Fruit fly (Drosophila melanogaster) whole organism, prepupa: ENCODE results near the gene defl.

Source experiments
- Blimp-1 ChIP-seq: fragments of 200-800 bp; sonication (Bioruptor generic); optimal IDR thresholded peaks from 3 replicates; lab custom pipeline; 2017; ENCODE audit warnings: missing biosample characterization, missing genetic modification characterization, mild to moderate bottlenecking, moderate library complexity, missing genetic modification reagents
- CG10631 ChIP-seq: fragments of 200-800 bp; sonication (Bioruptor generic); optimal IDR thresholded peaks from 2 replicates; lab custom pipeline; 2016; ENCODE audit warnings: missing biosample characterization, missing genetic modification characterization
- CG10669 ChIP-seq: fragments of 200-800 bp; sonication (Bioruptor generic); optimal IDR thresholded peaks from 3 replicates; lab custom pipeline; 2018; ENCODE audit warnings: missing biosample characterization, mild to moderate bottlenecking, missing genetic modification characterization, moderate library complexity
- CG11762 ChIP-seq: fragments of 200-800 bp; sonication (Bioruptor generic); optimal IDR thresholded peaks from 3 replicates; lab custom pipeline; 2016; ENCODE audit warnings: missing biosample characterization, missing genetic modification characterization; ENCODE audit not compliant: insufficient read depth
- CG11902 ChIP-seq: fragments of 200-800 bp; sonication (Bioruptor generic); optimal IDR thresholded peaks from 3 replicates; lab custom pipeline; 2016; ENCODE audit warnings: missing biosample characterization, missing genetic modification characterization
- CG15336 ChIP-seq: fragments of 200-800 bp; sonication (Bioruptor generic); IDR thresholded peaks from 2 replicates; pipeline ENCODE4 v1.3.6; 2022; ENCODE audit warnings: missing biosample characterization, missing genetic modification characterization
- CG16779 ChIP-seq: fragments of 200-800 bp; sonication (Bioruptor generic); optimal IDR thresholded peaks from 3 replicates; lab custom pipeline; 2017; ENCODE audit warnings: missing biosample characterization, mild to moderate bottlenecking, missing genetic modification characterization
- CG3032 ChIP-seq: fragments of 200-800 bp; optimal IDR thresholded peaks from 2 replicates; lab custom pipeline; 2019; ENCODE audit warnings: missing biosample characterization, mild to moderate bottlenecking, missing genetic modification characterization, moderate library complexity
- CG31627 ChIP-seq: fragments of 200-800 bp; sonication (Bioruptor generic); optimal IDR thresholded peaks from 3 replicates; lab custom pipeline; 2016; ENCODE audit warnings: missing biosample characterization, missing genetic modification characterization
- CG34406 ChIP-seq: fragments of 200-800 bp; sonication (Bioruptor generic); optimal IDR thresholded peaks from 3 replicates; lab custom pipeline; 2016; ENCODE audit warnings: missing biosample characterization, missing genetic modification characterization
- CG3919 ChIP-seq: fragments of 200-800 bp; sonication (Bioruptor generic); optimal IDR thresholded peaks from 3 replicates; lab custom pipeline; 2016; ENCODE audit warnings: missing biosample characterization, missing genetic modification characterization
- CG6163 ChIP-seq: fragments of 200-800 bp; sonication (Bioruptor generic); IDR thresholded peaks from 3 replicates; pipeline ENCODE4 v1.3.6; 2022; ENCODE audit warnings: missing biosample characterization, missing genetic modification characterization
- CG6792 ChIP-seq: fragments of 200-800 bp; sonication (Bioruptor generic); optimal IDR thresholded peaks from 3 replicates; lab custom pipeline; 2016; ENCODE audit warnings: missing biosample characterization, missing genetic modification characterization
- CG6808 ChIP-seq: fragments of 200-800 bp; sonication (Bioruptor generic); optimal IDR thresholded peaks from 3 replicates; lab custom pipeline; 2017; ENCODE audit warnings: missing biosample characterization, missing genetic modification characterization, mild to moderate bottlenecking, moderate library complexity, missing genetic modification reagents
- CG6854 ChIP-seq: fragments of 200-800 bp; sonication (Bioruptor generic); optimal IDR thresholded peaks from 2 replicates; lab custom pipeline; 2017; ENCODE audit warnings: missing biosample characterization, mild to moderate bottlenecking, missing genetic modification characterization
- CG8119 ChIP-seq: fragments of 200-800 bp; sonication (Bioruptor generic); IDR thresholded peaks from 3 replicates; pipeline ENCODE4 v1.3.6; 2022; ENCODE audit warnings: missing biosample characterization, missing genetic modification characterization
- CG8319 ChIP-seq: fragments of 200-800 bp; sonication (Bioruptor generic); optimal IDR thresholded peaks from 3 replicates; lab custom pipeline; 2016; ENCODE audit warnings: missing biosample characterization, missing genetic modification characterization
- CG8632 ChIP-seq: fragments of 200-800 bp; sonication (Bioruptor generic); optimal IDR thresholded peaks from 3 replicates; lab custom pipeline; 2016; ENCODE audit warnings: missing biosample characterization, missing genetic modification characterization
- Eip75B ChIP-seq: fragments of 200-800 bp; sonication (Bioruptor generic); optimal IDR thresholded peaks from 3 replicates; lab custom pipeline; 2016; ENCODE audit warnings: missing biosample characterization, missing genetic modification characterization
- Eip78C ChIP-seq: fragments of 200-800 bp; sonication (Bioruptor generic); peaks from one replicate; lab custom pipeline; 2016; ENCODE audit warnings: missing biosample characterization, missing genetic modification characterization
- Eip93F ChIP-seq: fragments of 200-800 bp; sonication (Bioruptor generic); optimal IDR thresholded peaks from 2 replicates; lab custom pipeline; 2016; ENCODE audit warnings: missing biosample characterization, mild to moderate bottlenecking, missing genetic modification characterization
- Ets21C ChIP-seq: fragments of 200-800 bp; sonication (Bioruptor generic); optimal IDR thresholded peaks from 3 replicates; lab custom pipeline; 2016; ENCODE audit warnings: missing biosample characterization, missing genetic modification characterization
- Gug ChIP-seq: fragments of 200-800 bp; sonication (Bioruptor generic); IDR thresholded peaks from 2 replicates; pipeline ENCODE4 v1.3.6; 2022; ENCODE audit warnings: missing biosample characterization, missing genetic modification characterization
- Hr38 ChIP-seq: sonication (Bioruptor generic); optimal IDR thresholded peaks from 2 replicates; lab custom pipeline; 2016; ENCODE audit warnings: missing biosample characterization, missing genetic modification characterization
- Hr39 ChIP-seq: fragments of 200-800 bp; sonication (Bioruptor generic); optimal IDR thresholded peaks from 2 replicates; lab custom pipeline; 2016; ENCODE audit warnings: missing biosample characterization, missing genetic modification characterization
- Hr4 ChIP-seq: fragments of 200-800 bp; sonication (Bioruptor generic); optimal IDR thresholded peaks from 3 replicates; lab custom pipeline; 2016; ENCODE audit warnings: missing biosample characterization, missing genetic modification characterization
- Lpt ChIP-seq: fragments of 200-800 bp; sonication (Bioruptor generic); optimal IDR thresholded peaks from 3 replicates; lab custom pipeline; 2016; ENCODE audit warnings: missing biosample characterization, missing genetic modification characterization
- Met ChIP-seq: fragments of 200-800 bp; sonication (Bioruptor generic); optimal IDR thresholded peaks from 3 replicates; lab custom pipeline; 2016; ENCODE audit warnings: missing biosample characterization, missing genetic modification characterization
- OdsH ChIP-seq: fragments of 200-800 bp; sonication (Bioruptor generic); optimal IDR thresholded peaks from 3 replicates; lab custom pipeline; 2016; ENCODE audit warnings: missing biosample characterization, missing genetic modification characterization
- Smox ChIP-seq: fragments of 200-800 bp; sonication (Bioruptor generic); optimal IDR thresholded peaks from 3 replicates; lab custom pipeline; 2016; ENCODE audit warnings: missing biosample characterization, missing genetic modification characterization
- Sox102F ChIP-seq: fragments of 200-800 bp; sonication (Bioruptor generic); optimal IDR thresholded peaks from 2 replicates; lab custom pipeline; 2016; ENCODE audit warnings: missing biosample characterization, mild to moderate bottlenecking, missing genetic modification characterization
- Sox14 ChIP-seq: fragments of 200-800 bp; sonication (Bioruptor generic); optimal IDR thresholded peaks from 3 replicates; lab custom pipeline; 2016; ENCODE audit warnings: missing biosample characterization, missing genetic modification characterization
- Sox15 ChIP-seq: fragments of 200-800 bp; sonication (Bioruptor generic); optimal IDR thresholded peaks from 3 replicates; lab custom pipeline; 2016; ENCODE audit warnings: missing biosample characterization, missing genetic modification characterization
- acj6 ChIP-seq: fragments of 200-800 bp; sonication (Bioruptor generic); optimal IDR thresholded peaks from 3 replicates; lab custom pipeline; 2016; ENCODE audit warnings: missing biosample characterization, missing genetic modification characterization
- cyc ChIP-seq: fragments of 200-800 bp; sonication (Bioruptor generic); optimal IDR thresholded peaks from 3 replicates; lab custom pipeline; 2016; ENCODE audit warnings: missing biosample characterization, missing genetic modification characterization
- dsx ChIP-seq: fragments of 200-800 bp; optimal IDR thresholded peaks from 3 replicates; lab custom pipeline; 2019; ENCODE audit warnings: missing biosample characterization, mild to moderate bottlenecking, missing genetic modification characterization, moderate library complexity; ENCODE audit not compliant: poor library complexity, severe bottlenecking
- eg ChIP-seq: fragments of 200-800 bp; sonication (Bioruptor generic); IDR thresholded peaks from 3 replicates; pipeline ENCODE4 v1.3.6; 2022; ENCODE audit warnings: missing biosample characterization, missing genetic modification characterization
- esn ChIP-seq: fragments of 200-800 bp; sonication (Bioruptor generic); optimal IDR thresholded peaks from 2 replicates; lab custom pipeline; 2016; ENCODE audit warnings: missing biosample characterization, mild to moderate bottlenecking, missing genetic modification characterization, moderate library complexity
- fd59A ChIP-seq: fragments of 200-800 bp; sonication (Bioruptor generic); optimal IDR thresholded peaks from 2 replicates; lab custom pipeline; 2017; ENCODE audit warnings: missing biosample characterization, mild to moderate bottlenecking, missing genetic modification characterization, missing genetic modification reagents
- fd85E ChIP-seq: fragments of 200-800 bp; sonication (Bioruptor generic); optimal IDR thresholded peaks from 3 replicates; lab custom pipeline; 2016; ENCODE audit warnings: missing biosample characterization, missing genetic modification characterization
- fkh ChIP-seq: fragments of 200-800 bp; sonication (Bioruptor generic); optimal IDR thresholded peaks from 3 replicates; lab custom pipeline; 2017; ENCODE audit warnings: missing biosample characterization, mild to moderate bottlenecking, missing genetic modification characterization, moderate library complexity
- net ChIP-seq: fragments of 200-800 bp; sonication (Bioruptor generic); optimal IDR thresholded peaks from 3 replicates; lab custom pipeline; 2016; ENCODE audit warnings: missing biosample characterization, missing genetic modification characterization
- pdm3 ChIP-seq: fragments of 200-800 bp; sonication (Bioruptor generic); optimal IDR thresholded peaks from 3 replicates; lab custom pipeline; 2016; ENCODE audit warnings: missing biosample characterization, missing genetic modification characterization
- ss ChIP-seq, 2 experiments: fragments of 200-800 bp; sonication (Bioruptor generic); optimal IDR thresholded peaks; 2 replicates in 1 of 2; 3 replicates in 1 of 2; lab custom pipeline; 2017 to 2018; ENCODE audit warnings: mild to moderate bottlenecking in 2 of 2, missing biosample characterization in 2 of 2, missing genetic modification characterization in 2 of 2, moderate library complexity in 1 of 2
- svp ChIP-seq: fragments of 200-800 bp; sonication (Bioruptor generic); peaks from one replicate; lab custom pipeline; 2016; ENCODE audit warnings: missing biosample characterization, missing genetic modification characterization
- topi ChIP-seq: fragments of 200-800 bp; sonication (Bioruptor generic); optimal IDR thresholded peaks from 3 replicates; lab custom pipeline; 2016; ENCODE audit warnings: missing biosample characterization, missing genetic modification characterization
- vri ChIP-seq: fragments of 200-800 bp; sonication (Bioruptor generic); optimal IDR thresholded peaks from 3 replicates; lab custom pipeline; 2016; ENCODE audit warnings: missing biosample characterization, mild to moderate bottlenecking, missing genetic modification characterization

defl gene

DNA sequence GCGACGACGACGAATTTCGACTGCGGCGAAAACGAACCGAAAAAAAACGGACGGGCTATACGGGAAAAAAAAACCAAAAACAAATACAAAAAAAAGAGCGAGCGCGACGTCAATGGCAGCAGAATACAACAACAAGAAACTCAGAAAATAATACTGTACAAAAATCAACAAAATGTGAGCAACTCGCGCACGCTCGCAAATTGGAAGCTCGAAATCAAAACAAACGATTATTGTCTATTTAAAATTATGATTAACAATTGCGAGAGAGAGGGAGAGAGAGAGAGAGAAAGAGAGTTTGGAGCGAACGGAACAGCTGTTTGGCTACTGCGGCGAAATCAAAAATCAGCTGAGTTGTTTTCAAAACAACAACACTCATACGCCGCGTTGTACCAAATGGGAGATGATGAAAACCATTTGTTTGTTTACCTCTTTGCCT is 47.7 kb upstream of the defl start (continued):
- TF ChIP-seq Hr39 (GFP tag; lab: Kevin White, UChicago), result no peak
- peak; percentile 83 for TF ChIP-seq CG6163 (GFP tag; lab: Robert Waterston, UW)
- TF ChIP-seq Eip78C (GFP tag; lab: Kevin White, UChicago), result peak; percentile 71
- TF ChIP-seq eg (GFP tag; lab: Robert Waterston, UW), result peak; percentile 91
- TF ChIP-seq CG15336 (GFP tag; lab: Robert Waterston, UW), result peak; percentile 70
- no peak for TF ChIP-seq CG10669 (GFP tag; lab: Kevin White, UChicago)
- peak; percentile 38 for TF ChIP-seq topi (GFP tag; lab: Kevin White, UChicago)
- TF ChIP-seq Ets21C (GFP tag; lab: Kevin White, UChicago), result no peak
- peak; percentile 90 for TF ChIP-seq vri (GFP tag; lab: Kevin White, UChicago)
- no peak for TF ChIP-seq CG31627
- peak; percentile 46 for TF ChIP-seq CG34406 (GFP tag; lab: Kevin White, UChicago)
- TF ChIP-seq fkh (GFP tag; lab: Kevin White, UChicago), result peak; percentile 77
- TF ChIP-seq, all 60 proteins: peak for 22

DNA sequence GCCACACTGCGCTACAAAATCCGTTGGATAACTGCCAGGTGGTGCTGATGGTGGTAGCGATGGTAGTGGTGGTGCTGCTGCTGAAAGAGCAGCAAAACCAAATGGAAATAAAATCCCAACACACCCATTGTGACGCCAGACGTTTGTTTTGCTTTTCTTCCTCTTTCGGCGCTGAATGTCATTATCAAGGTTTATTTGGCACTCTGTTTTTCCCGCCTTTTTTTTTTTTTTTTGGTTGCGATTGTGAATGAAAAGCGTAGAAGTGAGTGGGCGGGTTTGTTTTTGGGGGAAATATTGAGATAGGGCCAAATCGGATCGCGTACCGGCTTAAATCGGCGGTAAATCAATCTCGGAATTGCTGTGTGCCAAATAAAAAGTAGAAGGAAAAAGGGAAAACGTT is 46.0 kb upstream of the defl start:
- TF ChIP-seq svp (GFP tag; lab: Kevin White, UChicago) (peak; percentile 48), net (GFP tag; lab: Kevin White, UChicago) (no peak)

DNA sequence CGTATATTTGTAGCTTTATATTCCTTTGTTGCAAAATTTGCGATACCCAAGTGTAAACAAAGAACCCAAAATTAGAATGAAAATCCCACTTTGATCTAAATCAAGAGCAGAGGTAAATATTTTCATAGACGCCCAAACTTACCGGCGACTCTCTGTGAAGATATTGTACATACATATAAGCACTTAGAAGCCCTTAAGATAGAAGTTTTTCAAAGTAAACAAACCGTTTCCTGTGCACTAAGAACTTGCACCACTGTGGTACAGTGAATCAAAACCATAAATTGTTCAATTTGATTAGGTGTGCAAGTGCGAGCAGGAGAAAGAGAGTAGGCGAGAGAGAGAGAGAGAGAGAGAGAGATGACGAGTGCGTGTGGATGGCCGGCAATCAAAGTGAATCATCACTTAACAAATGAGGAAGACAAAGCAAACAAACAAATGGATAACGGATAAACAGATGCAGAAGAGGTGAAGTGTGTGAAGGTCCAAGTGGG is 45.2 kb upstream of the defl start:
- no peak for TF ChIP-seq Smox (GFP tag; lab: Kevin White, UChicago)
- peak; percentile 52 for TF ChIP-seq esn (GFP tag; lab: Kevin White, UChicago)
- no peak for TF ChIP-seq Gug (GFP tag; lab: Robert Waterston, UW)
- no peak for TF ChIP-seq pdm3 (GFP tag; lab: Kevin White, UChicago)
- TF ChIP-seq ss (GFP tag; optimal IDR thresholded peaks at IDR 0.05; lab: Kevin White, UChicago), result peak in 1 of 2 experiments; percentile 67
- TF ChIP-seq fd85E (GFP tag; lab: Kevin White, UChicago), result no peak
- no peak for TF ChIP-seq CG11762 (GFP tag; lab: Kevin White, UChicago)
- no peak for TF ChIP-seq acj6 (GFP tag; lab: Kevin White, UChicago)
- no peak for TF ChIP-seq Lpt
- no peak for TF ChIP-seq Blimp-1 (GFP tag; lab: Kevin White, UChicago)
- TF ChIP-seq Hr4 (GFP tag; lab: Kevin White, UChicago), result peak; percentile 47
- TF ChIP-seq Ets21C (GFP tag; lab: Kevin White, UChicago), result no peak
- TF ChIP-seq fd59A, result peak; percentile 2
- TF ChIP-seq CG10631, result peak; percentile 10
- TF ChIP-seq CG8319 (GFP tag; lab: Kevin White, UChicago), result no peak
- TF ChIP-seq fkh (GFP tag; lab: Kevin White, UChicago), result peak; percentile 66
- no peak for TF ChIP-seq cyc (GFP tag; lab: Kevin White, UChicago)
- peak; percentile 22 for TF ChIP-seq CG8632
- no peak for TF ChIP-seq OdsH (GFP tag; lab: Kevin White, UChicago)
- TF ChIP-seq Sox15 (GFP tag; lab: Kevin White, UChicago), result no peak
- peak; percentile 1 for TF ChIP-seq CG3919 (GFP tag; lab: Kevin White, UChicago)
- peak; percentile 21 for TF ChIP-seq CG31627
- TF ChIP-seq CG6163 (GFP tag; lab: Robert Waterston, UW), result no peak
- peak; percentile 20 for TF ChIP-seq CG34406 (GFP tag; lab: Kevin White, UChicago)
- TF ChIP-seq dsx (GFP tag; lab: Kevin White, UChicago), result peak; percentile 25
- no peak for TF ChIP-seq CG16779 (tag; lab: Kevin White, UChicago)
- peak; percentile 39 for TF ChIP-seq svp (GFP tag; lab: Kevin White, UChicago)
- no peak for TF ChIP-seq Eip93F (GFP tag; lab: Kevin White, UChicago)
- TF ChIP-seq Hr39 (GFP tag; lab: Kevin White, UChicago), result peak; percentile 36
- TF ChIP-seq Sox14 (GFP tag; lab: Kevin White, UChicago), result peak; percentile 90
- no peak for TF ChIP-seq CG6854
- peak; percentile 19 for TF ChIP-seq topi (GFP tag; lab: Kevin White, UChicago)
- TF ChIP-seq CG6792, result peak; percentile 28
- TF ChIP-seq CG15336 (GFP tag; lab: Robert Waterston, UW), result peak; percentile 41
- no peak for TF ChIP-seq CG6808 (GFP tag; lab: Kevin White, UChicago)
- TF ChIP-seq CG3032 (tag; lab: Kevin White, UChicago), result no peak
- no peak for TF ChIP-seq Sox102F (GFP tag; lab: Kevin White, UChicago)
- TF ChIP-seq Eip75B (GFP tag; lab: Kevin White, UChicago), result no peak
- no peak for TF ChIP-seq Hr38 (GFP tag; lab: Kevin White, UChicago)
- TF ChIP-seq Met (GFP tag; lab: Kevin White, UChicago), result peak; percentile 52
- TF ChIP-seq CG11902 (GFP tag; lab: Kevin White, UChicago), result no peak
- TF ChIP-seq CG8119 (GFP tag; lab: Robert Waterston, UW), result no peak
